Fruit fly (Drosophila melanogaster) whole organism, pupa: ENCODE measurements around the gene Nasp.

Source experiments
- CG10348 ChIP-seq: fragments of 200-800 bp; sonication (Bioruptor generic); IDR thresholded peaks from 2 replicates; pipeline ENCODE4 v1.3.6; 2022; ENCODE audit warnings: missing biosample characterization, missing genetic modification characterization
- CG12605 ChIP-seq: fragments of 200-800 bp; sonication (Bioruptor generic); IDR thresholded peaks from 2 replicates; pipeline ENCODE4 v1.3.6; 2022; ENCODE audit warnings: missing biosample characterization, missing genetic modification characterization
- CG13204 ChIP-seq: fragments of 200-800 bp; sonication (Bioruptor generic); optimal IDR thresholded peaks from 2 replicates; lab custom pipeline; 2018; ENCODE audit warnings: missing biosample characterization, mild to moderate bottlenecking, missing genetic modification characterization, moderate library complexity
- CG14655 ChIP-seq: fragments of 200-800 bp; sonication (Bioruptor generic); optimal IDR thresholded peaks from 3 replicates; lab custom pipeline; 2017; ENCODE audit warnings: mild to moderate bottlenecking, missing biosample characterization, missing genetic modification reagents, missing genetic modification characterization
- CG15710 ChIP-seq: fragments of 200-800 bp; sonication (Bioruptor generic); optimal IDR thresholded peaks from 2 replicates; lab custom pipeline; 2018; ENCODE audit warnings: missing biosample characterization, mild to moderate bottlenecking, missing genetic modification characterization, moderate library complexity
- CG17806 ChIP-seq: fragments of 200-800 bp; sonication (Bioruptor generic); optimal IDR thresholded peaks from 2 replicates; lab custom pipeline; 2018; ENCODE audit warnings: missing biosample characterization, mild to moderate bottlenecking, missing genetic modification characterization, moderate library complexity
- CG32121 ChIP-seq: fragments of 200-800 bp; sonication (Bioruptor generic); IDR thresholded peaks from 2 replicates; pipeline ENCODE4 v1.3.6; 2022; ENCODE audit warnings: missing biosample characterization, missing genetic modification characterization
- CG34367 ChIP-seq: fragments of 200-800 bp; sonication (Bioruptor generic); optimal IDR thresholded peaks from 2 replicates; lab custom pipeline; 2018; ENCODE audit warnings: missing biosample characterization, mild to moderate bottlenecking, missing genetic modification characterization
- CG4496 ChIP-seq: fragments of 200-800 bp; sonication (Bioruptor generic); IDR thresholded peaks from 3 replicates; pipeline ENCODE4 v1.3.6; 2022; ENCODE audit warnings: missing biosample characterization, missing genetic modification characterization
- CG8159 ChIP-seq: fragments of 200-800 bp; sonication (Bioruptor generic); optimal IDR thresholded peaks from 3 replicates; lab custom pipeline; 2018; ENCODE audit warnings: missing biosample characterization, mild to moderate bottlenecking, missing genetic modification characterization, moderate library complexity
- CG8301 ChIP-seq: fragments of 200-800 bp; sonication (Bioruptor generic); optimal IDR thresholded peaks from 2 replicates; lab custom pipeline; 2018; ENCODE audit warnings: missing biosample characterization, mild to moderate bottlenecking, missing genetic modification characterization
- CG9948 ChIP-seq: fragments of 200-800 bp; sonication (Bioruptor generic); optimal IDR thresholded peaks from 2 replicates; lab custom pipeline; 2018; ENCODE audit warnings: missing biosample characterization, mild to moderate bottlenecking, missing genetic modification characterization, moderate library complexity
- D1 ChIP-seq: fragments of 200-800 bp; sonication (Bioruptor generic); optimal IDR thresholded peaks from 2 replicates; lab custom pipeline; 2018; ENCODE audit warnings: missing biosample characterization, mild to moderate bottlenecking, missing genetic modification characterization, moderate library complexity
- EcR ChIP-seq: fragments of 200-800 bp; sonication (Bioruptor generic); optimal IDR thresholded peaks from 3 replicates; lab custom pipeline; 2019; ENCODE audit warnings: missing biosample characterization, missing genetic modification characterization, mild to moderate bottlenecking, moderate library complexity, missing genetic modification reagents
- Ets98B ChIP-seq: fragments of 200-800 bp; sonication (Bioruptor generic); IDR thresholded peaks from 2 replicates; pipeline ENCODE4 v1.3.6; 2022; ENCODE audit warnings: missing biosample characterization, missing genetic modification characterization
- Pif1A ChIP-seq: fragments of 200-800 bp; sonication (Bioruptor generic); optimal IDR thresholded peaks from 3 replicates; lab custom pipeline; 2016; ENCODE audit warnings: missing biosample characterization, missing genetic modification characterization
- Pif1B ChIP-seq: fragments of 200-800 bp; sonication (Bioruptor generic); optimal IDR thresholded peaks from 3 replicates; lab custom pipeline; 2016; ENCODE audit warnings: missing biosample characterization, missing genetic modification characterization
- Snoo ChIP-seq: fragments of 200-800 bp; sonication (Bioruptor generic); optimal IDR thresholded peaks from 3 replicates; lab custom pipeline; 2017; ENCODE audit warnings: missing biosample characterization, mild to moderate bottlenecking, missing genetic modification characterization, inconsistent platforms
- fd96Ca ChIP-seq: fragments of 200-800 bp; sonication (Bioruptor generic); IDR thresholded peaks from 3 replicates; pipeline ENCODE4 v1.3.6; 2022; ENCODE audit warnings: missing biosample characterization, missing genetic modification characterization
- gl ChIP-seq: fragments of 200-800 bp; sonication (Bioruptor generic); optimal IDR thresholded peaks from 2 replicates; lab custom pipeline; 2018; ENCODE audit warnings: missing biosample characterization, mild to moderate bottlenecking, missing genetic modification characterization
- rn ChIP-seq: fragments of 200-800 bp; sonication (Bioruptor generic); IDR thresholded peaks from 2 replicates; pipeline ENCODE4 v1.3.6; 2022; ENCODE audit warnings: missing biosample characterization, missing genetic modification characterization

Nasp gene

DNA sequence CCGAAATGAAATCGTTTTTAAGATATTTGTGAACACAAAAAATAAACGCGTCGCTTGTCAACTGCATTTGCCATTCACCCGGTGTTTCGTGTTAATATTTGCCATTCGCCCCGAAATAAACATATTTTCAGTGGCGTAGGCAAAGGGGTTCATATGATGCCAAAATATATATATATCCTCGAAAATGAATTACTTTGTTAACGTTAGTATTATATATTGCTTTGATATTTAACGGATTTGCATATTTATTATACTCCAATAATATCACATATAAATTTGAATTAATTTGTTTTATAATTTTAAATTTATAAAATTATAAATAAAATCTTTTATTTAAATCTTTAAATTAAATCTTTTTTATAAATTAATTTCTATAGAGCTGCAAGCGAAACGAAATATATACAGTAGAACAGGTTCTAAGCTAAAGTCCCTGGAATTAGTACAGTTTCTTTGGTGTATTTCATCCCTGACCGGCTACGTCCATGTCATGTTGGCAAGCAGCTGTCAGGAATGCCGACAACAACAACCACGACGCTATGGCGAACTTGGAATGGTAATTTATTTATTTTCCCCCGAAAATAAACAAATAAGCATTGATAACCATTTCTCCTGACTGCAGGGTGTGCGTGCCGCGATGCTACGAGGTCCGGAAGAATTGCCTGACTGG lies 15.9 kb upstream of the Nasp start, which contains the start of the genes M1BP and CG8202:
Gene M1BP (minus strand): TSS at position 102 of the 667 bp plus-strand sequence.
Gene CG8202 (plus strand): TSS at position 495 of the 667 bp plus-strand sequence.
- TF ChIP-seq EcR (GFP tag; lab: Kevin White, UChicago) (no peak), CG14655 (GFP tag; lab: Kevin White, UChicago) (no peak), CG9948 (tag; lab: Kevin White, UChicago) (peak; percentile 85), CG17806 (peak; percentile 73), CG32121 (peak; percentile 64), CG4496 (GFP tag; lab: Robert Waterston, UW) (peak; percentile 68), fd96Ca (peak; percentile 63; the same call in 2 of the 3 replicates), CG10348 (GFP tag; lab: Robert Waterston, UW) (no peak), CG34367 (peak; percentile 72), Pif1A (no peak), CG12605 (GFP tag; lab: Robert Waterston, UW) (0 out of 2 replicates have a peak, but pooled peaks have one; percentile 31), CG8159 (tag; lab: Kevin White, UChicago) (peak; percentile 98), rn (GFP tag; lab: Robert Waterston, UW) (no peak), gl (tag; lab: Kevin White, UChicago) (no peak), Pif1B (GFP tag; lab: Kevin White, UChicago) (no peak), D1 (tag; lab: Kevin White, UChicago) (no peak), Snoo (tag; lab: Kevin White, UChicago) (peak; percentile 88), CG13204 (GFP tag; lab: Kevin White, UChicago) (no peak), CG15710 (peak; percentile 88), CG8301 (tag; lab: Kevin White, UChicago) (no peak), Ets98B (peak; percentile 54; the same call in 1 of the 2 replicates)

DNA sequence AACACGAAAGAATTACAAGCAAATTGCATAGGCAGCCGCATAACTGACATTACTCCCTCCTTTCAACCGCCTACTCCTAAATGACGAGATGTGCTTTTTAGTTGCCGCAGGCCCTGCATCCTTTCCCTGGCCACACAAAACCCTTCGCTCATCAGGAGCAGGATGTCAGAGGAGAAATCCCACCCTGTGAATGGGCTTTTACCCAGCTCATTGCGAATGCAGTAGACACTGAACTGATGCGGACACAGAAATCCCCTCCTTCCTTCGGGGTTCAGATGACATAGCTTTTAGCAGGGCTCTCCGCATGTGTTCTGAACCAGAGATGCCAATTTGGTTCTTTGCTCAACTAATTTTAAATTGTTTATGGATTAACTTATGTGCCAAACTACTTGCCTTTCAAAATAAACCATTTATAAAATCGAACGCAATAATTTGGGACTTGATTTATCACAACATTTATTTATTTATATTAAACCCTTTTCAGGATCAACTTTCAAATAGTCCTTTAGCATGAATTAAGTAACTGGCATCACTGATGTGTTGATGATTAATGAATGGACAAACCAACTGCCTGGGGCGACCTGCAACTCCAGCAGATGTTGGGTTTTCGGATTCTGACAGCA lies 8.3 kb upstream of the Nasp start:
- TF ChIP-seq rn (GFP tag; lab: Robert Waterston, UW): no peak
- TF ChIP-seq CG12605 (GFP tag; lab: Robert Waterston, UW): no peak
- TF ChIP-seq CG17806: peak; percentile 49
- peak; percentile 31 for TF ChIP-seq Snoo (tag; lab: Kevin White, UChicago)
- TF ChIP-seq CG4496 (GFP tag; lab: Robert Waterston, UW): no peak
- no peak for TF ChIP-seq gl (tag; lab: Kevin White, UChicago)
- TF ChIP-seq Ets98B: no peak
- TF ChIP-seq CG32121: no peak
- TF ChIP-seq EcR (GFP tag; lab: Kevin White, UChicago): no peak
- TF ChIP-seq fd96Ca: no peak
- TF ChIP-seq CG10348 (GFP tag; lab: Robert Waterston, UW): no peak
- no peak for TF ChIP-seq Pif1B (GFP tag; lab: Kevin White, UChicago)
- TF ChIP-seq CG9948 (tag; lab: Kevin White, UChicago): peak; percentile 11
- peak; percentile 76 for TF ChIP-seq CG8159 (tag; lab: Kevin White, UChicago)
- no peak for TF ChIP-seq CG8301 (tag; lab: Kevin White, UChicago)
- TF ChIP-seq D1 (tag; lab: Kevin White, UChicago): no peak
- no peak for TF ChIP-seq CG13204 (GFP tag; lab: Kevin White, UChicago)
- TF ChIP-seq CG34367: no peak
- peak; percentile 34 for TF ChIP-seq CG15710
- no peak for TF ChIP-seq CG14655 (GFP tag; lab: Kevin White, UChicago)
- TF ChIP-seq Pif1A: no peak

DNA sequence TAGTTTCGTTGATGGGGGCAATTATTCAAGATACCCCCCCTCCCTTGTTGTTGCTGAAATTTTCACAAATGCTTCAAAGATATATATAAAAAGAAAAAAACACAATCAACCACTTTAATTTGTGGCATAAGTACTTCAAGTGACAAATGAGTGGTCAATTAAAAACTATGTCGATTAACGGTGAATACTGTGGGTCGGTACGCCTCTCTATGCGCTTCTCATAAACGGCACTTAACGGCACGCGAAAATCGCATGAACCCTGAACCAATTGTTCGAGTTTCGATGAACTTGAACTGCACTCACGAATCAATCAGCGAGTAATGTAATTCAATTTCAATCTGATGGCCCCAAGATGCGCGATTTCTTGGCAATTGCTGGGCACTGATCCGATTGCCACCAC lies 7.5 kb upstream of the Nasp start:
- TF ChIP-seq Ets98B (no peak), EcR (GFP tag; lab: Kevin White, UChicago) (no peak)

- TF ChIP-seq CG17806: no peak
- TF ChIP-seq EcR (GFP tag; lab: Kevin White, UChicago): no peak
- TF ChIP-seq CG15710: no peak
- no peak for TF ChIP-seq CG10348 (GFP tag; lab: Robert Waterston, UW)
- no peak for TF ChIP-seq Pif1A
These were observed 6.3 kb upstream of the Nasp start for dm6 chr3R:8741248-8741647.

dm6 chr3R:8741941-8742340 lies 5.7 kb upstream of the Nasp start:
- TF ChIP-seq D1 (tag; lab: Kevin White, UChicago) (no peak), gl (tag; lab: Kevin White, UChicago) (no peak), CG8301 (tag; lab: Kevin White, UChicago) (no peak), EcR (GFP tag; lab: Kevin White, UChicago) (no peak), Pif1A (no peak), CG13204 (GFP tag; lab: Kevin White, UChicago) (no peak), Pif1B (GFP tag; lab: Kevin White, UChicago) (no peak), CG14655 (GFP tag; lab: Kevin White, UChicago) (no peak), CG9948 (tag; lab: Kevin White, UChicago) (no peak)

dm6 chr3R:8742661-8743060 lies 4.9 kb upstream of the Nasp start:
- no peak for TF ChIP-seq CG34367
- peak; percentile 65 for TF ChIP-seq EcR (GFP tag; lab: Kevin White, UChicago)
- no peak for TF ChIP-seq fd96Ca
